Fruit fly (Drosophila melanogaster): ENCODE measurements around the gene zfh1.

zfh1 gene

DNA sequence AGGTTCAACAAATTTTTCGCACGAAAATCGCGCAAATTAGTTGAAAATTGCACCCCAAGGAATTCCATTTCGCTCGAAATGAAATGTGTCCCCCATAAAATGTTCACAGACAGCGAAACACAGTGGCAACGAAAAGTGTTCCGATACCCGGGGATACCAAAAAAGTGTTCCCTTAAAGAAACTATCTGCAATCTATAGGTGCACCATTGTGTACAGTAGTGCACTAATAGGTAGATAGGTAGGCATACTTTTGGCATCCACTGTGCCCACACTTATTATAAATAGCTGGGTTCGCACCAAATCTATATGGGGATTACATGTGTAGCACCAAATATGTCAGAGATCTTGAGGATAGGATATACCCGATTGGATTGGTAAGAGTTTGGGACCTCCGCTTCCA lies 31.0 kb downstream of the zfh1 start (continued):
- peak; percentile 87 for TF ChIP-seq CG11456 (GFP tag; IDR thresholded peaks at IDR 0.05)
- no peak for TF ChIP-seq CG12104 (GFP tag; optimal IDR thresholded peaks at IDR 0.05)
- TF ChIP-seq pum (GFP tag; optimal IDR thresholded peaks at IDR 0.05): peak; percentile 42
- TF ChIP-seq fd96Cb (tag; optimal IDR thresholded peaks at IDR 0.05): peak; percentile 52
- TF ChIP-seq Deaf1 (tag; optimal IDR thresholded peaks at IDR 0.05): no peak
- no peak for TF ChIP-seq CG7963 (GFP tag; IDR thresholded peaks at IDR 0.05; ENCODE audit: partially characterized antibody)
- no peak for TF ChIP-seq scrt (GFP tag; optimal IDR thresholded peaks at IDR 0.05)
- no peak for TF ChIP-seq CG3995 (GFP tag; optimal IDR thresholded peaks at IDR 0.05)
- peak; percentile 45 for TF ChIP-seq dmrt11E (tag; optimal IDR thresholded peaks at IDR 0.05)
- TF ChIP-seq CG6175 (GFP tag; IDR thresholded peaks at IDR 0.05): peak; percentile 76; the same call in 2 of the 3 replicates
- TF ChIP-seq peb (GFP tag; IDR thresholded peaks at IDR 0.05): peak; percentile 54
- TF ChIP-seq dpn (GFP tag; optimal IDR thresholded peaks at IDR 0.05): peak; percentile 66 to 71
- TF ChIP-seq CG3726 (GFP tag; IDR thresholded peaks at IDR 0.05): no peak
- TF ChIP-seq CG31441 (GFP tag; IDR thresholded peaks at IDR 0.05): no peak; the same call in 1 of the 2 replicates
- peak; percentile 75 for TF ChIP-seq Ada2b (GFP tag; IDR thresholded peaks at IDR 0.05)
- TF ChIP-seq CG1529 (GFP tag; optimal IDR thresholded peaks at IDR 0.05): no peak
- TF ChIP-seq hb (GFP tag; IDR thresholded peaks at IDR 0.05; ENCODE audit: partially characterized antibody): no peak
- TF ChIP-seq CG1832 (GFP tag; optimal IDR thresholded peaks at IDR 0.05): no peak
- TF ChIP-seq unc-4 (GFP tag; IDR thresholded peaks at IDR 0.05; ENCODE audit: partially characterized antibody): no peak
- peak; percentile 60 for TF ChIP-seq CG9609 (GFP tag; optimal IDR thresholded peaks at IDR 0.05)
- TF ChIP-seq sna (GFP tag; IDR thresholded peaks at IDR 0.05; ENCODE audit: partially characterized antibody): no peak
- TF ChIP-seq CG11560 (tag; IDR thresholded peaks at IDR 0.05): peak; percentile 54; the same call in 1 of the 3 replicates
- peak; percentile 30 for TF ChIP-seq maf-S (GFP tag; optimal IDR thresholded peaks at IDR 0.05)
- TF ChIP-seq CG1602 (GFP tag; optimal IDR thresholded peaks at IDR 0.05): peak; percentile 61
- no peak for TF ChIP-seq Dp (GFP tag; optimal IDR thresholded peaks at IDR 0.05)
- no peak for TF ChIP-seq CG43689 (GFP tag; IDR thresholded peaks at IDR 0.05)
- TF ChIP-seq CG8290 (GFP tag; optimal IDR thresholded peaks at IDR 0.05): peak; percentile 23
- peak in 1 of 2 experiments; percentile 94 for TF ChIP-seq CG8290 (tag; optimal IDR thresholded peaks at IDR 0.05)
- TF ChIP-seq tgo (GFP tag; IDR thresholded peaks at IDR 0.05): peak; percentile 75
- peak; percentile 51 for TF ChIP-seq stc (GFP tag; IDR thresholded peaks at IDR 0.05)
- peak; percentile 24 for TF ChIP-seq CG1233 (GFP tag; optimal IDR thresholded peaks at IDR 0.05)
- peak; percentile 81 for TF ChIP-seq zfh1 (GFP tag; IDR thresholded peaks at IDR 0.05)
- no peak for TF ChIP-seq tll (GFP tag; optimal IDR thresholded peaks at IDR 0.05)
- TF ChIP-seq fd3F (GFP tag; optimal IDR thresholded peaks at IDR 0.05): peak; percentile 49
- no peak for TF ChIP-seq tna (GFP tag; IDR thresholded peaks at IDR 0.05; ENCODE audit: partially characterized antibody)
- TF ChIP-seq Camta (GFP tag; optimal IDR thresholded peaks at IDR 0.05): no peak
- TF ChIP-seq corto (GFP tag; optimal IDR thresholded peaks at IDR 0.05): no peak
- TF ChIP-seq CG15601 (tag; optimal IDR thresholded peaks at IDR 0.05): no peak
- 0 out of 2 replicates have a peak, but pooled peaks have one; percentile 36 for TF ChIP-seq sim (GFP tag; IDR thresholded peaks at IDR 0.05)
- TF ChIP-seq fu2 (GFP tag; optimal IDR thresholded peaks at IDR 0.05): peak; percentile 30
- peak; percentile 46 for TF ChIP-seq bcd (GFP tag; optimal IDR thresholded peaks at IDR 0.05)
- TF ChIP-seq CTCF (GFP tag; optimal IDR thresholded peaks at IDR 0.05): no peak
- peak; percentile 62; the same call in 1 of the 2 replicates for TF ChIP-seq toy (GFP tag; IDR thresholded peaks at IDR 0.05)
- TF ChIP-seq Atf3 (GFP tag; optimal IDR thresholded peaks at IDR 0.05): no peak
- TF ChIP-seq br (optimal IDR thresholded peaks at IDR 0.05): no peak
- TF ChIP-seq CG1647 (GFP tag; optimal IDR thresholded peaks at IDR 0.05): peak; percentile 50
- TF ChIP-seq Dad (GFP tag; optimal IDR thresholded peaks at IDR 0.05): no peak
- peak; percentile 88 for TF ChIP-seq NFAT (GFP tag; IDR thresholded peaks at IDR 0.05)
- TF ChIP-seq lola (GFP tag; optimal IDR thresholded peaks at IDR 0.05): peak in 1 of 3 experiments; percentile 18
- peak; percentile 10 for TF ChIP-seq CG10147 (GFP tag; optimal IDR thresholded peaks at IDR 0.05)
- TF ChIP-seq CG13775 (GFP tag; optimal IDR thresholded peaks at IDR 0.05): peak; percentile 52
- TF ChIP-seq salm (tag; optimal IDR thresholded peaks at IDR 0.05): no peak
